Fruit fly (Drosophila melanogaster): ENCODE data around the gene CG43094.
A peak's percentile ranks its signal among the peaks of the same experiment; 100 is the strongest.

Gene CG43094

DNA sequence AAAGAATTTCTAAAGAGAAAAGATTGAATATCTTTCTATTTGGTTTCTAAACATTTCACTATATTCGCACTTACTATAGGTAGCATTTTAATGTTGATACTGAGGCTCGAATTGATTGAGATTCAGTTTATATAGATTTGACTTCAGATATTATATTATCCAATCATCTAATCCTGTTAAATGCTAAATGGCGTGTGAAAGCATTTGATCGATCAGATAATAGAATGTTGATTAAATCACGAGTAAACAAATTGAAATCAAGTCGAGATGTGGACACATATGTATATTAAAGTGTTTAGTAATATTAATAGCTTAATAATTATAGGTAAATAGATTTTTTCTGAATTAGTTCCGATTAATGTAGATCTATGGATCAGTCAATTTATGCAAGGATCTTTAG is at the start of gene CG43094:
TSS of gene CG43094 (minus strand) at position 101 of the 400 bp plus-strand sequence.
- TF ChIP-seq esn (GFP tag; optimal IDR thresholded peaks at IDR 0.05) (no peak), CG7368 (GFP tag; optimal IDR thresholded peaks at IDR 0.05) (no peak), CG10631 (GFP tag; optimal IDR thresholded peaks at IDR 0.05) (no peak), CG11294 (GFP tag; IDR thresholded peaks at IDR 0.05) (no peak)

DNA sequence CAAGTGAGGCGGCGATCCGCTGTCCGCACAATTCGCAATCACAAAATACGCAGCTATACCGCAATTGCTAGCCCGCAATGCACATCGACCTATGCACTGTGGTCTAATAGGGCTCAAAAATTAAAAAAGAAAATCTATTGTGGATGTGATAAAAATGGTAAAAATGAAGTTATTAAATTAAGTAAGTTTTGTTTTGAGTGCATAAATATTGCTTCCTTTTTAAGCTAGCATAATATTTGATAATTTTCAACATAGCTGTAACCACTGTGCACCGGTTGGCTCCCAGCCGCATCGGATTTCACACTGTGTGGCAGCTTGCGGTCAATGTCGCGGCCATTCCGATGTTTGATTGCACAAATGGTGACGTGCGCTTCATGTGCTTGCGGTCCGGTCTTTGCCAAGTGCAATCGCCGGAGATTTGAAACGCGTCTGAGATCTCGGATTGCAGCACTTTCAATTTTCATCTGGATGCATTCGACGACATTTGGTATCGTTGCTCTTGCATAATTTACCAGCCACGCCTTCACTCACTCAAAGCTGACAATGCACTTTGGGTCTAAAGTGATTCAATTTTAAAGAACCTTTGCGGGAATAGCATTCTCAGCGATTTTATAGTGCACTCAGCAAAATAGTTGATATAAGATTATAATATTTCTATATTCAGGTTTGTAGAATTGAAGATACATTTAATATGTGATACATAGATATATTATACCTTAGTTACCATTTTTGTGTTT is 45.8 kb upstream of the CG43094 start:
- TF ChIP-seq pdm3 (GFP tag; optimal IDR thresholded peaks at IDR 0.05) = peak; percentile 27
- no peak for TF ChIP-seq CG11762 (GFP tag; optimal IDR thresholded peaks at IDR 0.05; ENCODE audit: insufficient read depth)
- peak; percentile 24 for TF ChIP-seq CG6276 (GFP tag; optimal IDR thresholded peaks at IDR 0.05)
- no peak for TF ChIP-seq Sox15 (GFP tag; optimal IDR thresholded peaks at IDR 0.05)
- TF ChIP-seq Lpt (GFP tag; optimal IDR thresholded peaks at IDR 0.05) = no peak
- TF ChIP-seq CG15336 (GFP tag; IDR thresholded peaks at IDR 0.05) = peak; percentile 73
- no peak for TF ChIP-seq Blimp-1 (GFP tag; optimal IDR thresholded peaks at IDR 0.05)
- TF ChIP-seq CG8119 (GFP tag; IDR thresholded peaks at IDR 0.05) = peak; percentile 68; the same call in 2 of the 3 replicates
- TF ChIP-seq CG6163 (GFP tag; IDR thresholded peaks at IDR 0.05) = peak; percentile 54; the same call in 2 of the 3 replicates
- peak; percentile 28 for TF ChIP-seq CG6808 (GFP tag; optimal IDR thresholded peaks at IDR 0.05)
- TF ChIP-seq achi (GFP tag; optimal IDR thresholded peaks at IDR 0.05) = peak; percentile 25
- TF ChIP-seq CG32006 (GFP tag; optimal IDR thresholded peaks at IDR 0.05) = peak; percentile 52
- TF ChIP-seq CG34406 (GFP tag; optimal IDR thresholded peaks at IDR 0.05) = peak; percentile 18
- no peak for TF ChIP-seq salr (GFP tag; optimal IDR thresholded peaks at IDR 0.05)
- TF ChIP-seq lz (GFP tag; optimal IDR thresholded peaks at IDR 0.05) = peak; percentile 31
- TF ChIP-seq Ets21C (GFP tag; optimal IDR thresholded peaks at IDR 0.05) = peak; percentile 1
- peak; percentile 75 for TF ChIP-seq svp (GFP tag)
- peak; percentile 57 for TF ChIP-seq Hr4 (GFP tag; optimal IDR thresholded peaks at IDR 0.05)
- peak; percentile 79 for TF ChIP-seq Eip78C (GFP tag)
- peak; percentile 37 for TF ChIP-seq CG8632 (GFP tag; optimal IDR thresholded peaks at IDR 0.05)
- TF ChIP-seq cyc (GFP tag; optimal IDR thresholded peaks at IDR 0.05) = peak; percentile 28
- no peak for TF ChIP-seq fkh (GFP tag; optimal IDR thresholded peaks at IDR 0.05)
- TF ChIP-seq Hr39 (GFP tag; optimal IDR thresholded peaks at IDR 0.05) = peak; percentile 10
- TF ChIP-seq eg (GFP tag; IDR thresholded peaks at IDR 0.05) = peak; percentile 68; the same call in 2 of the 3 replicates
- peak; percentile 2 for TF ChIP-seq fd59A (GFP tag; optimal IDR thresholded peaks at IDR 0.05)
- peak; percentile 25 for TF ChIP-seq acj6 (GFP tag; optimal IDR thresholded peaks at IDR 0.05)
- no peak for TF ChIP-seq CG8319 (GFP tag; optimal IDR thresholded peaks at IDR 0.05)
- TF ChIP-seq dac (GFP tag; optimal IDR thresholded peaks at IDR 0.05) = no peak
- peak; percentile 40 for TF ChIP-seq OdsH (GFP tag; optimal IDR thresholded peaks at IDR 0.05)
- peak; percentile 41 for TF ChIP-seq Ets96B (tag; optimal IDR thresholded peaks at IDR 0.05)
- TF ChIP-seq CG10631 (GFP tag; optimal IDR thresholded peaks at IDR 0.05) = peak; percentile 42
- TF ChIP-seq CG11294 (GFP tag; IDR thresholded peaks at IDR 0.05) = peak; percentile 47; the same call in 1 of the 2 replicates
- TF ChIP-seq CG31627 (GFP tag; optimal IDR thresholded peaks at IDR 0.05) = peak; percentile 7
- peak; percentile 26 for TF ChIP-seq Smox (GFP tag; optimal IDR thresholded peaks at IDR 0.05)
- TF ChIP-seq ss (GFP tag; optimal IDR thresholded peaks at IDR 0.05) = peak in 1 of 2 experiments; percentile 8
- TF ChIP-seq CG1621 (tag; optimal IDR thresholded peaks at IDR 0.05) = no peak
- peak; percentile 36 for TF ChIP-seq topi (GFP tag; optimal IDR thresholded peaks at IDR 0.05)
- TF ChIP-seq Met (GFP tag; optimal IDR thresholded peaks at IDR 0.05) = peak; percentile 34
- TF ChIP-seq CG10669 (GFP tag; optimal IDR thresholded peaks at IDR 0.05) = peak; percentile 44
- TF ChIP-seq Sox14 (GFP tag; optimal IDR thresholded peaks at IDR 0.05) = peak; percentile 3
- TF ChIP-seq Eip75B (GFP tag; optimal IDR thresholded peaks at IDR 0.05) = peak; percentile 27
- TF ChIP-seq CG3919 (GFP tag; optimal IDR thresholded peaks at IDR 0.05) = peak; percentile 49
- TF ChIP-seq Eip93F (GFP tag; optimal IDR thresholded peaks at IDR 0.05) = no peak
- peak; percentile 3 for TF ChIP-seq CG4318 (GFP tag; optimal IDR thresholded peaks at IDR 0.05)
- peak; percentile 12 for TF ChIP-seq CG6792 (GFP tag; optimal IDR thresholded peaks at IDR 0.05)
